Fruit fly (Drosophila melanogaster): ENCODE results near the gene Pfdn6.

Pfdn6 gene

DNA sequence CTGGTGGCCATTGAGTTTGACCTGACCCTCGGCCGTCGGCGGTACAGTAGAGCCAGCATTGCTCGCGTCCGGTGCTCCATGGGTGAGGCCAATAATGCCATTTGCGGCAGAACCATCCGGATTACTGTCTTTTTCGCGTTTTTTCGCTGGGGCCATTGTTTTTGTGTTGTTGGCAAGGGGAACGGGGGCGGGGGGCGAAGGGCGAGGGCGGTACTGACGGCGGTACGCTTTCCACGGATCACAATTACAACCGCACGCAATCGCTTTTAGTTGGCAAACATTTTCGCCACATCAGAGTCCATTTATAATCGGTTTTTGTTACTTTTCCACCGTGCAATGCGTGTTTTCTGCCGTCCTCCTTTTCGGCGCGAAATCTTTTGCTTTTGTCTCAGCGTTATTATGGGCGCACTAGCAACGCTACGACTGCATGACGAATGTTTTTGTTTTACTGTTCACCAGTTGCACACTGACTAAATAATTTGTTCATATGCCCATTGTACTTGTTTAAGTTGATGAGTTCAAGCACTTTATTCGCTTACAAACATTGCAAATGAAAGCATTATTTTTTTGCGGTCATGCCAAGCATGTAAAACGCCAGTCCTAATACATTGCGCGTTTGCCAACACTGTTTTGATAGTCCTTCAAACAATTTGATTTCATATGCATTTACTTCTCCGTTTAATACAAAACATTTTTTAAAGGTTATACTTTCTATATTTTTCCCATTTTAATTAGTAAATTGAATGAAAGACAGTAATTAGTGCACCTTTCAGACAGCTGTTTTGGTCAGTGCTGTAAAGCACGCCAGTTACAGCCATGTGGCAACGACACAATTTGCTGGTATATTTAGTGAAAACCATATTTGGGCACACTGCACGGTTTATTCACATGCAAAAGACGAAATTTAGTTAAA, at the start of gene Pfdn6:
Gene Pfdn6 (plus strand): TSS at position 839 of the 913 bp plus-strand sequence.
- TF ChIP-seq pan (optimal IDR thresholded peaks at IDR 0.05) (no peak), EcR (GFP tag; optimal IDR thresholded peaks at IDR 0.05) (no peak), CG8478 (optimal IDR thresholded peaks at IDR 0.05) (no peak), Dll (optimal IDR thresholded peaks at IDR 0.05) (no peak), psq (optimal IDR thresholded peaks at IDR 0.05) (no peak), usp (GFP tag; optimal IDR thresholded peaks at IDR 0.05) (no peak)

dm6 chr3L:19895556-19895995, 27.9 kb upstream of the Pfdn6 start:
- no peak for TF ChIP-seq pan (optimal IDR thresholded peaks at IDR 0.05)
- TF ChIP-seq CG8478 (optimal IDR thresholded peaks at IDR 0.05) = peak; percentile 99
- TF ChIP-seq Dll (optimal IDR thresholded peaks at IDR 0.05) = peak; percentile 55

dm6 chr3L:19896280-19896891, 27.1 kb upstream of the Pfdn6 start:
- no peak for TF ChIP-seq CG8478 (optimal IDR thresholded peaks at IDR 0.05)
- TF ChIP-seq EcR (GFP tag; optimal IDR thresholded peaks at IDR 0.05) = no peak
- TF ChIP-seq psq (optimal IDR thresholded peaks at IDR 0.05) = no peak
- TF ChIP-seq pan (optimal IDR thresholded peaks at IDR 0.05) = no peak
- TF ChIP-seq usp (GFP tag; optimal IDR thresholded peaks at IDR 0.05) = no peak
- peak; percentile 27 for TF ChIP-seq Dll (optimal IDR thresholded peaks at IDR 0.05)

DNA sequence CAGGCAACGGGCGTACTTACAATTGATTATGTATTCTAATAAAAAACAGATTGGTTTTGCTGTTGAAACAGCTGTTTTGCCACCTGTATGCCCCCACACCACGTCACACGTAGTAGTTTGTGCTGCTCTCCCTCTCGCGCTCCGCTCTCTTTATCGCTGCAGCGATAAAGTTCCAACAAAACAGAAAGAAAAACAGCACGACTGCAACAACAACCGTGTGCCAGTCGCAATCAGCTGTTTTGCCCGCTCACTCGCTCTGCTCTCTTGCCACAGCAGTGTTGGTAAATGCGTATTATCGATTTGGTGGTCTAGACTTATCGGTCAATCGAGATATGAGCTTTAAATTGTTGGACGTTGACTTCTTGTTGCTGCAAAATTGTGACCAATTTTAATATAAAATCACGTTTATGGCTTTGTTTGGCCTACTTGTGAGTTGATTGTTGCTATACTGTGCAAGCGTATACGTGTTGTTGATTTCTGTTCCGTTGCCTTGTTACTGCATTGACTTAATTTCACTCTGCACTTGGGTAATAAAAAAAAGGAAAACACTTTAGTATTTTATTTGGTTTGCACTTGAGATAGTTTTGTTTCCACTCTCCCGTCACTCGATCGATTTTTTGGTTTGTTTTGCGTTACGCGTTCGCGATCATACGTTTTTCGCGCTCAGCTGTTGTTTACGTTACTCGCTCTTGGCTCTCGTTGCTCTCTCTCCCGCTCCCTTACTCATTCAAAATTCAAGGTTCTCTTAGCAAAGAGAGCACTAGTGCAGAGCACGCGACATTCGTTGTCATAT, 26.4 kb upstream of the Pfdn6 start:
- peak; percentile 34 for TF ChIP-seq pan (optimal IDR thresholded peaks at IDR 0.05)
- TF ChIP-seq psq (optimal IDR thresholded peaks at IDR 0.05) = no peak
- TF ChIP-seq EcR (GFP tag; optimal IDR thresholded peaks at IDR 0.05) = no peak
- no peak for TF ChIP-seq Dll (optimal IDR thresholded peaks at IDR 0.05)

- no peak for TF ChIP-seq EcR (GFP tag; optimal IDR thresholded peaks at IDR 0.05)
- TF ChIP-seq CG8478 (optimal IDR thresholded peaks at IDR 0.05) = no peak
- TF ChIP-seq usp (GFP tag; optimal IDR thresholded peaks at IDR 0.05) = no peak
- TF ChIP-seq Dll (optimal IDR thresholded peaks at IDR 0.05) = no peak
- TF ChIP-seq pan (optimal IDR thresholded peaks at IDR 0.05) = no peak
- TF ChIP-seq psq (optimal IDR thresholded peaks at IDR 0.05) = no peak
Observed at dm6 chr3L:19897685-19898009, 25.8 kb upstream of the Pfdn6 start.

- TF ChIP-seq pan (optimal IDR thresholded peaks at IDR 0.05) (peak; percentile 56), Dll (optimal IDR thresholded peaks at IDR 0.05) (no peak), EcR (GFP tag; optimal IDR thresholded peaks at IDR 0.05) (no peak), psq (optimal IDR thresholded peaks at IDR 0.05) (no peak), usp (GFP tag; optimal IDR thresholded peaks at IDR 0.05) (no peak), CG8478 (optimal IDR thresholded peaks at IDR 0.05) (no peak)
Observed at dm6 chr3L:19898547-19899282, 24.8 kb upstream of the Pfdn6 start.

dm6 chr3L:19899308-19899927, 24.1 kb upstream of the Pfdn6 start:
- no peak for TF ChIP-seq CG8478 (optimal IDR thresholded peaks at IDR 0.05)
- no peak for TF ChIP-seq EcR (GFP tag; optimal IDR thresholded peaks at IDR 0.05)
- no peak for TF ChIP-seq pan (optimal IDR thresholded peaks at IDR 0.05)
- no peak for TF ChIP-seq psq (optimal IDR thresholded peaks at IDR 0.05)
- no peak for TF ChIP-seq usp (GFP tag; optimal IDR thresholded peaks at IDR 0.05)
- TF ChIP-seq Dll (optimal IDR thresholded peaks at IDR 0.05) = no peak

DNA sequence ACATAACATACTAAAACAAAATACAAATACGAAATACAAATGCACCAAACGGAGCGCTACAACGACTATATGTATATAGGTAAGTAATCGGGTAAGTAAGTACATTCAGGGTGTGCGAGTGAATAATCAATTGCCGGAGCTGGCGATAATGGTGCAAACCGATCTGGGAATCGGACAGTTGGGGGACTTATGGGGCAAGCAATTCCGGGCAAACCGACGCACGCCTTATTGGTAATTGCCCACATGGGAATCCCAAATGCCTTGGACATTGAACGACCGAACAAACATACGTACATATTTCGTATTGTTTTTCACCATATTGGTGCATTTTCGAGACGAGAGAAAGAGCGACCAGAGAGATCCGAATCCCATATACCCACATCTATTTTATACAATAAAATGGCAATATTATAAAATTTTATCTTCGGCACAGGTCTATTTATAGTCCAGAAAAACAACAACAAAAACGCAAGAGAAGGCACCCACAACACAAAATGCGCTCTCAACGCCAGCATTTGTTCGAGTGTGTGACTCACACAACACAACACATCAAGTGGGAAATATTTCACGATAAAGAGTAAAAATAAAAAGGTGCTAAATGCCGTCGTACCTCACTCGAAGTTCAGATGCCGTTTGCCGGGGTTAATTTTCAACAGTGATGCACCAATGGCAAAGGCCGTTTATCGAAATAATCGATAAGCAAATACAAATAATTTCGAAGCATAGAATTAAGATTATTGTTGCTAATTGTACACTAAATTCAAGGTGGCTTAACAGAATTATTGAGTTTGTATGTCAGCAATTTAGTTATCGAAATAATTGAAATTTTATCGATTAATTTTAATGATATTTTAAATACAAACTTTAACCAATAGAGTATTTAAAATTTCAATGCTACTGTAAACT, 23.0 kb upstream of the Pfdn6 start:
- TF ChIP-seq CG8478 (optimal IDR thresholded peaks at IDR 0.05) (no peak), pan (optimal IDR thresholded peaks at IDR 0.05) (no peak), usp (GFP tag; optimal IDR thresholded peaks at IDR 0.05) (no peak), EcR (GFP tag; optimal IDR thresholded peaks at IDR 0.05) (no peak), psq (optimal IDR thresholded peaks at IDR 0.05) (no peak), Dll (optimal IDR thresholded peaks at IDR 0.05) (no peak)

DNA sequence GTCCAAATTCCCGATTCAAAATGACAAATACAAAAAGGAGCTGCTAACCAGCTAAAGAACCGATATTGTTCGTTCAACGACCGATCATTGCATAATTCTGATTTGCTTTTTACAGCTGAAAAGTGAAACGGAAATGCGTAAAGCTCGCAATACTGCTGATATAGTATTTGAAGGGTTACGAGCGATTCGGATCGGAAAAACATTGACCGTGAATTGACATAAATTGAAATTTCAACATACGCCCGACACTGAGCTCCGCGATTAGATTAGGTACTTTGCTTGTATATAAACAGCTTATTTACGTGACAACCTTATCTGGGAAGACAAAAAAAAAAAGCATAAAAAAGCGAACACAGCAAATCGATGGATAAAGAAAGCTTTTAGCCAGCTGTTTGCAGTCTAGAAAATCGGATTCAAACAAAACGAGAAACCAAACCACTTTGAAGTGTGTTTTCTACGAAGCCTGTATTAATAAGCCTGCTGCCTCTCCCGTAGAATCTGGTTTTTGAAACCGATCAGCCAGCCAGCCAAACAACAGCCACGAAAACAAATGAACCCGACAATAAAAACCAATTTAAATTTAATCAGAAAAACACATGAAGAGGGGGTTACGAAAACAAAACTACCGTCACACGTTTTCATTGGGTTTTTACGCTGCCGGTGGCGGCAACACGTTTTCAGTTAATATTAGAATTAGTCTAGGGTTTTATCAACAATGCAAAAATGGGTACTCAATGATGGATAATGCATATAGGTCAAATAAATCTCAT, 21.8 kb upstream of the Pfdn6 start:
- TF ChIP-seq EcR (GFP tag; optimal IDR thresholded peaks at IDR 0.05) (no peak), pan (optimal IDR thresholded peaks at IDR 0.05) (no peak), Dll (optimal IDR thresholded peaks at IDR 0.05) (no peak), CG8478 (optimal IDR thresholded peaks at IDR 0.05) (no peak)

All from whole organism.